Worm (Caenorhabditis elegans): ENCODE data around the gene C48D1.1.

DNA sequence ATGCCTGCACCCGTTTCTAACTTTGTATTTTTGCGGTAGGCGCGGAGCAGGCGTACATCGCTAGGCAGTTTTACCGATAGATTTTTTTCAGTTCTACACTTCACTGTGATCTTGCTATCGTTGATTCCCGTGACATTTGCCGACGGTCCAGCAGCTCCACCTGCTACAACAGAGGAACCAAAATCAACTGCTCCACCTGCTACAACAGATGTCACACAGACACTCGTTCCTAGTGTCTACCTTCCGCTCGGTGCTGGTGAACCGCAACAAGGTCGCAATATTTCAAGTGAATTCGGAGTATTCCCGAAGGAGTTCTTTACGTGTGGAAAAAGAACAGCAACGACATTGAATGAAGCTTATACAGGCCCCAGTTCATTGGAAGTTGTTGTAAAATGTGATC, 7.1 kb downstream of the C48D1.1 start:
- no peak for TF ChIP-seq unc-62 (GFP tag; optimal IDR thresholded peaks at IDR 0.05)
- no peak for TF ChIP-seq drap-1 (GFP tag; optimal IDR thresholded peaks at IDR 0.05)
- no peak for TF ChIP-seq nhr-12 (tag; optimal IDR thresholded peaks at IDR 0.05)
- no peak for TF ChIP-seq hlh-1 (tag; optimal IDR thresholded peaks at IDR 0.05)
- TF ChIP-seq ceh-83 (GFP tag; optimal IDR thresholded peaks at IDR 0.05): no peak
- TF ChIP-seq lin-13 (tag; optimal IDR thresholded peaks at IDR 0.05): no peak
- TF ChIP-seq mls-2 (tag; optimal IDR thresholded peaks at IDR 0.05): no peak
- TF ChIP-seq nhr-237 (tag; optimal IDR thresholded peaks at IDR 0.05): no peak
- no peak for TF ChIP-seq ces-1 (GFP tag; optimal IDR thresholded peaks at IDR 0.05)
- TF ChIP-seq nhr-28 (tag; optimal IDR thresholded peaks at IDR 0.05): no peak
- no peak for TF ChIP-seq nhr-2 (tag; optimal IDR thresholded peaks at IDR 0.05)
- no peak for TF ChIP-seq ham-2 (GFP tag; optimal IDR thresholded peaks at IDR 0.05)
- no peak for TF ChIP-seq mep-1 (tag; optimal IDR thresholded peaks at IDR 0.05)
- no peak for TF ChIP-seq elt-1 (tag; optimal IDR thresholded peaks at IDR 0.05; ENCODE audit: borderline replicate concordance, insufficient read depth)

Measured in whole organism, mixed stage, embryonic.